Worm (Caenorhabditis elegans) whole organism, young adult: ENCODE data around the gene H10D18.5.

ENCODE experiments used
- B0019.2 ChIP-seq: fragments of 200-800 bp; sonication (Bioruptor generic); conservative IDR thresholded peaks from 2 replicates; pipeline ENCODE4 v1.3.6; 2022; ENCODE audit warnings: missing genetic modification reagents, missing genetic modification characterization, missing compliant biosample characterization
- C17E4.6 ChIP-seq: fragments of 200-800 bp; sonication (Bioruptor generic); IDR thresholded peaks from 2 replicates; pipeline ENCODE4 v1.3.6; 2022; ENCODE audit warnings: missing genetic modification reagents, missing genetic modification characterization, missing compliant biosample characterization
- D2030.7 ChIP-seq: fragments of 200-800 bp; sonication (Bioruptor generic); IDR thresholded peaks from 2 replicates; pipeline ENCODE4 v1.3.6; 2022; ENCODE audit warnings: missing genetic modification reagents, missing genetic modification characterization, missing compliant biosample characterization
- F22D6.2 ChIP-seq: sonication (generic microtip); optimal IDR thresholded peaks from 2 replicates; lab custom pipeline; 2016; ENCODE audit warnings: mild to moderate bottlenecking, missing genetic modification characterization, missing compliant biosample characterization
- F23B12.7 ChIP-seq: sonication (generic microtip); optimal IDR thresholded peaks from 2 replicates; lab custom pipeline; 2017; ENCODE audit warnings: missing genetic modification characterization, mild to moderate bottlenecking, missing compliant biosample characterization, antibody characterized with exemption, moderate library complexity; ENCODE audit not compliant: insufficient read depth
- F33H1.4 ChIP-seq: fragments of 200-800 bp; sonication (Bioruptor generic); IDR thresholded peaks from 2 replicates; pipeline ENCODE4 v1.3.6; 2022; ENCODE audit warnings: missing genetic modification reagents, missing genetic modification characterization, missing compliant biosample characterization
- F37B4.10 ChIP-seq: fragments of 200-800 bp; sonication (Bioruptor generic); IDR thresholded peaks from 2 replicates; pipeline ENCODE4 v1.3.6; 2022; ENCODE audit warnings: missing genetic modification characterization, missing compliant biosample characterization
- F49E8.2 ChIP-seq: sonication (generic microtip); optimal IDR thresholded peaks from 3 replicates; lab custom pipeline; 2017; ENCODE audit warnings: missing genetic modification characterization, mild to moderate bottlenecking, missing compliant biosample characterization, antibody characterized with exemption, moderate library complexity; ENCODE audit not compliant: insufficient read depth
- F52B5.7 ChIP-seq: sonication (generic microtip); optimal IDR thresholded peaks from 2 replicates; lab custom pipeline; 2016; ENCODE audit warnings: mild to moderate bottlenecking, missing genetic modification characterization, missing compliant biosample characterization
- F55B11.4 ChIP-seq: sonication (generic microtip); optimal IDR thresholded peaks from 2 replicates; lab custom pipeline; 2016; ENCODE audit warnings: missing compliant biosample characterization, missing genetic modification characterization, borderline replicate concordance; ENCODE audit not compliant: insufficient read depth
- T26A5.8 ChIP-seq: sonication (generic microtip); optimal IDR thresholded peaks from 2 replicates; lab custom pipeline; 2016; ENCODE audit warnings: missing genetic modification characterization, missing compliant biosample characterization
- Y56A3A.18 ChIP-seq: fragments of 200-800 bp; sonication (Bioruptor generic); IDR thresholded peaks from 2 replicates; pipeline ENCODE4 v1.3.6; 2022; ENCODE audit warnings: missing genetic modification reagents, missing genetic modification characterization, missing compliant biosample characterization
- Y67H2A.10 ChIP-seq: fragments of 200-800 bp; sonication (Bioruptor generic); conservative IDR thresholded peaks from 2 replicates; pipeline ENCODE4 v1.3.6; 2022; ENCODE audit warnings: missing genetic modification reagents, missing genetic modification characterization, missing compliant biosample characterization
- ZK185.1 ChIP-seq: sonication (generic microtip); optimal IDR thresholded peaks from 2 replicates; lab custom pipeline; 2016; ENCODE audit warnings: mild to moderate bottlenecking, missing genetic modification characterization, missing compliant biosample characterization; ENCODE audit not compliant: poor library complexity, severe bottlenecking
- ama-1 ChIP-seq, 3 experiments: fragments of 150-350 bp in 1 of 3; sonication (generic microtip) in 2 of 3; optimal IDR thresholded peaks; 2 replicates each; lab custom pipeline; 2014 to 2018; ENCODE audit warnings: missing biosample characterization in 2 of 3, missing genetic modification characterization in 2 of 3, missing genetic modification reagents in 2 of 3
- attf-6 ChIP-seq: fragments of 200-800 bp; sonication (Bioruptor generic); IDR thresholded peaks from 2 replicates; pipeline ENCODE4 v1.3.6; 2022; ENCODE audit warnings: missing genetic modification reagents, missing genetic modification characterization, missing compliant biosample characterization
- ccch-3 ChIP-seq: fragments of 200-800 bp; sonication (Bioruptor generic); optimal IDR thresholded peaks from 2 replicates; lab custom pipeline; 2018; ENCODE audit warnings: mild to moderate bottlenecking, missing genetic modification characterization, missing compliant biosample characterization
- cebp-1 ChIP-seq, 2 experiments: fragments of 200-800 bp in 1 of 2; sonication (Bioruptor generic) in 1 of 2; sonication (generic microtip) in 1 of 2; IDR thresholded peaks in 1 of 2; optimal IDR thresholded peaks in 1 of 2; 2 replicates each; pipeline versions ENCODE4 v1.3.6 to Lab custom; 2017 to 2022; ENCODE audit warnings: missing compliant biosample characterization in 2 of 2, missing genetic modification characterization in 2 of 2, mild to moderate bottlenecking in 1 of 2, missing genetic modification reagents in 1 of 2, moderate library complexity in 1 of 2
- ceh-100 ChIP-seq: fragments of 200-800 bp; sonication (Bioruptor generic); IDR thresholded peaks from 2 replicates; pipeline ENCODE4 v1.3.6; 2022; ENCODE audit warnings: missing genetic modification reagents, missing genetic modification characterization, missing compliant biosample characterization
- ceh-79 ChIP-seq: sonication (generic microtip); optimal IDR thresholded peaks from 2 replicates; lab custom pipeline; 2017; ENCODE audit warnings: mild to moderate bottlenecking, missing genetic modification characterization, missing compliant biosample characterization
- dpff-1 ChIP-seq: sonication (generic microtip); optimal IDR thresholded peaks from 2 replicates; lab custom pipeline; 2017; ENCODE audit warnings: mild to moderate bottlenecking, missing genetic modification characterization, missing compliant biosample characterization
- egrh-3 ChIP-seq: fragments of 200-800 bp; sonication (Bioruptor generic); IDR thresholded peaks from 2 replicates; pipeline ENCODE4 v1.3.6; 2022; ENCODE audit warnings: missing genetic modification reagents, missing genetic modification characterization, missing compliant biosample characterization
- fkh-3 ChIP-seq: sonication (generic microtip); optimal IDR thresholded peaks from 2 replicates; lab custom pipeline; 2016; ENCODE audit warnings: mild to moderate bottlenecking, missing genetic modification characterization, missing compliant biosample characterization
- him-1 ChIP-seq: sonication (generic microtip); optimal IDR thresholded peaks from 2 replicates; lab custom pipeline; 2016; ENCODE audit warnings: missing genotype, missing genetic modification reagents, missing genetic modification characterization, missing compliant biosample characterization
- hsf-1 ChIP-seq: fragments of 200-800 bp; sonication (Bioruptor generic); IDR thresholded peaks from 2 replicates; pipeline ENCODE4 v1.3.6; 2022; ENCODE audit warnings: missing genetic modification reagents, missing genetic modification characterization, missing compliant biosample characterization
- lsl-1 ChIP-seq: fragments of 200-800 bp; sonication (Bioruptor generic); optimal IDR thresholded peaks from 2 replicates; lab custom pipeline; 2018; ENCODE audit warnings: mild to moderate bottlenecking, missing genetic modification characterization, moderate library complexity, missing compliant biosample characterization
- lsy-27 ChIP-seq: sonication (generic microtip); optimal IDR thresholded peaks from 2 replicates; lab custom pipeline; 2017; ENCODE audit warnings: missing genetic modification characterization, mild to moderate bottlenecking, missing compliant biosample characterization, antibody characterized with exemption, missing genotype, borderline replicate concordance; ENCODE audit not compliant: insufficient read depth
- madf-3 ChIP-seq: fragments of 200-800 bp; sonication (Bioruptor generic); IDR thresholded peaks from 2 replicates; pipeline ENCODE4 v1.3.6; 2022; ENCODE audit warnings: missing genetic modification reagents, missing genetic modification characterization, missing compliant biosample characterization
- madf-6 ChIP-seq: fragments of 200-800 bp; sonication (Bioruptor generic); IDR thresholded peaks from 2 replicates; pipeline ENCODE4 v1.3.6; 2022; ENCODE audit warnings: missing genetic modification reagents, missing genetic modification characterization, missing compliant biosample characterization
- nhr-120 ChIP-seq: fragments of 200-800 bp; sonication (Bioruptor generic); IDR thresholded peaks from 2 replicates; pipeline ENCODE4 v1.3.6; 2022; ENCODE audit warnings: missing genetic modification characterization, missing compliant biosample characterization
- nhr-27 ChIP-seq: fragments of 200-800 bp; sonication (Bioruptor generic); optimal IDR thresholded peaks from 2 replicates; lab custom pipeline; 2018; ENCODE audit warnings: mild to moderate bottlenecking, missing genetic modification characterization, moderate library complexity, missing compliant biosample characterization
- repo-1 ChIP-seq: sonication (generic microtip); optimal IDR thresholded peaks from 2 replicates; lab custom pipeline; 2017; ENCODE audit warnings: mild to moderate bottlenecking, missing genetic modification characterization, missing compliant biosample characterization
- sdz-38 ChIP-seq: sonication (generic microtip); optimal IDR thresholded peaks from 2 replicates; lab custom pipeline; 2016; ENCODE audit warnings: missing genotype, missing genetic modification characterization, missing compliant biosample characterization
- snpc-1.1 ChIP-seq: sonication (generic microtip); optimal IDR thresholded peaks from 2 replicates; lab custom pipeline; 2017; ENCODE audit warnings: missing genetic modification characterization, mild to moderate bottlenecking, missing compliant biosample characterization, antibody characterized with exemption, moderate library complexity, missing genotype, missing genetic modification reagents; ENCODE audit not compliant: insufficient read depth
- snpc-1.3 ChIP-seq: sonication (generic microtip); optimal IDR thresholded peaks from 2 replicates; lab custom pipeline; 2017; ENCODE audit warnings: missing genetic modification characterization, mild to moderate bottlenecking, missing compliant biosample characterization, antibody characterized with exemption, moderate library complexity, missing genotype, missing genetic modification reagents; ENCODE audit not compliant: insufficient read depth
- snpc-4 ChIP-seq, 5 experiments: fragments of 150-350 bp in 1 of 5; sonication (generic microtip) in 4 of 5; optimal IDR thresholded peaks; 2 replicates each; lab custom pipeline; 2014 to 2018; ENCODE audit warnings: missing genetic modification characterization in 5 of 5, missing biosample characterization in 3 of 5, antibody characterized with exemption in 2 of 5, mild to moderate bottlenecking in 2 of 5, missing compliant biosample characterization in 2 of 5, missing genotype in 2 of 5, moderate library complexity in 2 of 5, missing genetic modification reagents in 1 of 5
- sptf-2 ChIP-seq: fragments of 200-800 bp; sonication (Bioruptor generic); optimal IDR thresholded peaks from 2 replicates; lab custom pipeline; 2018; ENCODE audit warnings: mild to moderate bottlenecking, missing genetic modification characterization, missing compliant biosample characterization
- unc-130 ChIP-seq: sonication (generic microtip); optimal IDR thresholded peaks from 2 replicates; lab custom pipeline; 2016; ENCODE audit warnings: missing genetic modification reagents, missing genetic modification characterization, missing compliant biosample characterization
- zfh-2 ChIP-seq: fragments of 200-800 bp; sonication (Bioruptor generic); conservative IDR thresholded peaks from 2 replicates; pipeline ENCODE4 v1.3.6; 2022; ENCODE audit warnings: missing genetic modification reagents, missing genetic modification characterization, missing compliant biosample characterization
- ztf-25 ChIP-seq: fragments of 200-800 bp; sonication (Bioruptor generic); IDR thresholded peaks from 2 replicates; pipeline ENCODE4 v1.3.6; 2022; ENCODE audit warnings: missing genetic modification reagents, missing genetic modification characterization, missing compliant biosample characterization

H10D18.5 gene

DNA sequence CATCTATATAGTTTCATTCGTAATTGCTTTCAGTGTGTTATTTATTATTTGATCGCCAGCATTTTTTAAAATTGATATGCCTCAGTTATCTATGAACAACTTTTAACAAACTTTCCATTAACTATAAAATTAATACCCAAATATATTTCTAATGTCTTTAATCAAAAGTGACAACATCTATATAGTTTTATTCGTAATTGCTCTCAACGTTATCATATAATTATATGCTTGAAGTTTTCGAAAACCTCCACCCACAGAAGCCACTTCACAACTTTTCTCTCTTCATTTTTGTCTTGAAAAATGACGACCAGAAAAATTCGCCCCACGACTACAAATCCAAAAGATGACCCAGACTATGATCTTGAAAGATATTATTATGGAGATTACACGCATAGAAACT lies 23.2 kb downstream of the H10D18.5 start, which contains the start of gene srw-6:
Gene srw-6, plus strand, starts transcription at position 301 of the 400 bp plus-strand sequence.
- TF ChIP-seq attf-6 (no peak), madf-6 (GFP tag; lab: Robert Waterston, UW) (no peak), F37B4.10 (no peak), F23B12.7 (tag; lab: Kevin White, UChicago) (no peak), snpc-1.1 (tag; lab: Kevin White, UChicago) (no peak), ama-1 (optimal IDR thresholded peaks at IDR 0.05; lab: Kevin White, UChicago) (no peak), ama-1 (GFP tag; optimal IDR thresholded peaks at IDR 0.05; lab: Kevin White, UChicago) (no peak), lsy-27 (tag; lab: Kevin White, UChicago) (no peak), lsl-1 (GFP tag; lab: Kevin White, UChicago) (no peak), ZK185.1 (tag; lab: Kevin White, UChicago) (no peak), ztf-25 (GFP tag; lab: Robert Waterston, UW) (no peak), F52B5.7 (tag; lab: Kevin White, UChicago) (no peak), sptf-2 (GFP tag; lab: Kevin White, UChicago) (no peak), unc-130 (GFP tag; lab: Kevin White, UChicago) (no peak), D2030.7 (no peak), ccch-3 (GFP tag; lab: Kevin White, UChicago) (no peak)

DNA sequence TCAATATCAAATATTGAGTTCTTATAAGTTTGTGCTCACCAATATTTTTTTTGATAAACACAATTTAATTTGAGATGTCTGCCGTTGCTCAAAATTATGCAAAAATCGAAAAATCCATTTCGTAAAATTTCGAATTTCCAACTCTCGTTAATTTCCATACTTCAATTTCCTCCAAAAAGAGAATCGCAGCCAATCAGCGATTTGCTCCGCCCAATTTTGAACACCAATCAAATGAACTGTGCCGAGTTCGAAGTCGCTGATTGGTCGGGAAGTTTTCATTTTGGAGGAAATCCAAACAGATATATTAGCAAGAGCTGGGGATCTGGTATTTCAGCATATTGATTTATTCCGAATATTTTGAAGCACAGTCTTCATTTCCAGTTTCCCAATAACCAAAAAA lies 23.7 kb downstream of the H10D18.5 start:
- TF ChIP-seq C17E4.6 (GFP tag; lab: Robert Waterston, UW) (no peak), T26A5.8 (tag; lab: Kevin White, UChicago) (no peak), Y56A3A.18 (GFP tag; lab: Robert Waterston, UW) (no peak), F33H1.4 (GFP tag; lab: Robert Waterston, UW) (no peak), repo-1 (tag; lab: Kevin White, UChicago) (no peak), F22D6.2 (no peak), ceh-79 (tag; lab: Kevin White, UChicago) (no peak), Y67H2A.10 (no peak), fkh-3 (no peak), F49E8.2 (tag; lab: Kevin White, UChicago) (no peak), B0019.2 (GFP tag; lab: Robert Waterston, UW) (no peak), ama-1 (optimal IDR thresholded peaks at IDR 0.05; lab: Kevin White, UChicago) (no peak), ama-1 (GFP tag; optimal IDR thresholded peaks at IDR 0.05; lab: Kevin White, UChicago) (no peak)
- TF ChIP-seq, all 124 proteins: peak for 0

DNA sequence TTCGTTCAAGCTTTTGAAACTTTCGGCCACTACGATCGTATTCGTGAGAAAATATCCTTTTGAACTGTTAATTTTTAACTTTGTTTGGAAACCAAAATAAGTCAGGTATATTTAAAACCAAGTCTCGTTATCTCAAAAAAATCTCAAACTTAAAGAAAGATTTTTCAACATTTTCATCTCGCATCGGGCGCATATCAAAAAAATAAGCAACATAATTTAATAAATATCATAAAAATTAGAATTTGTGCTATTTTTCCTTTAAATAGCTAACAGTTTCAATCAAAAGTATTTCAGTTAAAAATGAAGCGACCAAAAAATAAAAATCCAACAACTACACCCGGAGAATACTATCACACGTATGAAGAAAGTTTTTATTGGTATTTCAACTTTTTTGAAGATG lies 25.6 kb downstream of the H10D18.5 start, which contains the start of gene srw-7:
Gene srw-7, plus strand, starts transcription at position 301 of the 400 bp plus-strand sequence.
- no peak for TF ChIP-seq lsy-27 (tag; lab: Kevin White, UChicago)
- no peak for TF ChIP-seq sdz-38
- TF ChIP-seq nhr-27 (tag; lab: Kevin White, UChicago) = no peak
- no peak for TF ChIP-seq F52B5.7 (tag; lab: Kevin White, UChicago)
- no peak for TF ChIP-seq him-1 (tag; lab: Kevin White, UChicago)
- TF ChIP-seq nhr-120 (GFP tag; lab: Robert Waterston, UW) = no peak
- TF ChIP-seq dpff-1 = no peak
- TF ChIP-seq C17E4.6 (GFP tag; lab: Robert Waterston, UW) = no peak

DNA sequence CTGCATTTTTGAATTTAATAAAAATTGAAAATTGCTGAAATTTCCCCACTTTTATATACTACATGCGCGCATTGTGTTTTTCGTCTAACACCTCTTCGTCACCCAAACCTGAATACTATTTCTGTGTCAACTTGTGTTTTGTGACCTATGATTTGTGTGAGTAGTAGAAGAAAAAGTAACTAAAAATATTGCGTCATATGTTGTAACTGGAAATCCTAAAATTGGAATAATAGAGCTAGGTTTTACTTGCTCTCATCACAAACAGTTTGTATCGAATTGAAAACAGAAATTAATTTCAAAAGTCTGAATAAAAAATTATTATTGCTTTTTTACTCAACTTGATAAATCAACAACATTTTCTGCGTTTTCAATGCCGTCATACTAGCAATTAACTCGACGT lies 26.0 kb downstream of the H10D18.5 start, which contains the start of gene R08F11.4:
Gene R08F11.4, minus strand, starts transcription at position 29 of the 400 bp plus-strand sequence.
- TF ChIP-seq hsf-1 (GFP tag; lab: Robert Waterston, UW) = no peak
- no peak for TF ChIP-seq F55B11.4 (tag; lab: Kevin White, UChicago)
- no peak for TF ChIP-seq zfh-2 (GFP tag; lab: Robert Waterston, UW)
- TF ChIP-seq F52B5.7 (tag; lab: Kevin White, UChicago) = no peak
- no peak for TF ChIP-seq snpc-1.3 (tag; lab: Kevin White, UChicago)
- no peak for TF ChIP-seq cebp-1 (GFP tag; IDR thresholded peaks at IDR 0.05; lab: Robert Waterston, UW)
- no peak for TF ChIP-seq cebp-1 (tag; optimal IDR thresholded peaks at IDR 0.05; lab: Kevin White, UChicago)
- TF ChIP-seq snpc-4 (GFP tag; optimal IDR thresholded peaks at IDR 0.05; lab: Kevin White, UChicago) = no peak
- no peak for TF ChIP-seq snpc-4 (tag; optimal IDR thresholded peaks at IDR 0.05; lab: Kevin White, UChicago)
- TF ChIP-seq F23B12.7 (tag; lab: Kevin White, UChicago) = no peak
- TF ChIP-seq egrh-3 (GFP tag; lab: Robert Waterston, UW) = no peak
- no peak for TF ChIP-seq madf-6 (GFP tag; lab: Robert Waterston, UW)
- TF ChIP-seq ztf-25 (GFP tag; lab: Robert Waterston, UW) = no peak
- no peak for TF ChIP-seq ceh-100 (GFP tag; lab: Robert Waterston, UW)
- no peak for TF ChIP-seq madf-3 (GFP tag; lab: Robert Waterston, UW)
